Worm (Caenorhabditis elegans) whole organism, late embryonic: ENCODE data around the gene Y69A2AR.16.

Experiments used
- C38D4.7 ChIP-seq: fragments of 200-800 bp; sonication (Bioruptor generic); optimal IDR thresholded peaks from 2 replicates; lab custom pipeline; 2018; ENCODE audit warnings: mild to moderate bottlenecking, missing genetic modification characterization, moderate library complexity, missing compliant biosample characterization
- T23F11.4 ChIP-seq: fragments of 200-800 bp; sonication (Bioruptor generic); optimal IDR thresholded peaks from 2 replicates; lab custom pipeline; 2018; ENCODE audit warnings: mild to moderate bottlenecking, missing genetic modification characterization, missing compliant biosample characterization
- ama-1 ChIP-seq: fragments of 150-350 bp; optimal IDR thresholded peaks from 2 replicates; lab custom pipeline; 2014
- ceh-14 ChIP-seq: sonication (generic microtip); optimal IDR thresholded peaks from 2 replicates; lab custom pipeline; 2016; ENCODE audit warnings: missing genotype, missing genetic modification characterization, missing compliant biosample characterization
- ceh-2 ChIP-seq: sonication (generic microtip); optimal IDR thresholded peaks from 2 replicates; lab custom pipeline; 2016; ENCODE audit warnings: missing genotype, missing genetic modification characterization, missing compliant biosample characterization
- ceh-22 ChIP-seq: sonication (generic microtip); optimal IDR thresholded peaks from 2 replicates; lab custom pipeline; 2017; ENCODE audit warnings: missing biosample characterization, missing genetic modification characterization
- ceh-24 ChIP-seq: sonication (generic microtip); optimal IDR thresholded peaks from 2 replicates; lab custom pipeline; 2016; ENCODE audit warnings: mild to moderate bottlenecking, missing genetic modification characterization, missing compliant biosample characterization
- ceh-30 ChIP-seq: fragments of 150-350 bp; optimal IDR thresholded peaks from 2 replicates; lab custom pipeline; 2014; ENCODE audit warnings: missing biosample characterization, missing genetic modification characterization
- ceh-34 ChIP-seq: sonication (generic microtip); optimal IDR thresholded peaks from 2 replicates; lab custom pipeline; 2016; ENCODE audit warnings: mild to moderate bottlenecking, missing genetic modification characterization, missing compliant biosample characterization
- ceh-48 ChIP-seq: sonication (generic microtip); optimal IDR thresholded peaks from 2 replicates; lab custom pipeline; 2016; ENCODE audit warnings: missing genetic modification characterization, inconsistent platforms, missing compliant biosample characterization
- che-1 ChIP-seq: sonication (generic microtip); optimal IDR thresholded peaks from 2 replicates; lab custom pipeline; 2016; ENCODE audit warnings: mild to moderate bottlenecking, missing genetic modification characterization, missing compliant biosample characterization
- dmd-4 ChIP-seq: sonication (generic microtip); optimal IDR thresholded peaks from 2 replicates; lab custom pipeline; 2016; ENCODE audit warnings: borderline replicate concordance, missing genetic modification characterization, missing compliant biosample characterization
- eyg-1 ChIP-seq: sonication (generic microtip); optimal IDR thresholded peaks from 2 replicates; lab custom pipeline; 2016; ENCODE audit warnings: missing genotype, missing genetic modification characterization, missing compliant biosample characterization
- fax-1 ChIP-seq: sonication (generic microtip); optimal IDR thresholded peaks from 2 replicates; lab custom pipeline; 2016; ENCODE audit warnings: missing genotype, missing genetic modification characterization, missing compliant biosample characterization
- fkh-10 ChIP-seq: fragments of 150-350 bp; optimal IDR thresholded peaks from 2 replicates; lab custom pipeline; 2014; ENCODE audit warnings: missing biosample characterization, missing genetic modification reagents, missing genetic modification characterization
- fkh-6 ChIP-seq: sonication (generic microtip); optimal IDR thresholded peaks from 2 replicates; lab custom pipeline; 2016; ENCODE audit warnings: missing genetic modification characterization, missing compliant biosample characterization
- gmeb-2 ChIP-seq: sonication (generic microtip); optimal IDR thresholded peaks from 2 replicates; lab custom pipeline; 2016; ENCODE audit warnings: missing genetic modification characterization, inconsistent platforms, missing compliant biosample characterization
- hlh-13 ChIP-seq: fragments of 200-800 bp; sonication (Bioruptor generic); optimal IDR thresholded peaks from 2 replicates; lab custom pipeline; 2018; ENCODE audit warnings: mild to moderate bottlenecking, missing genetic modification characterization, missing compliant biosample characterization
- hlh-30 ChIP-seq: sonication (generic microtip); optimal IDR thresholded peaks from 2 replicates; lab custom pipeline; 2017; ENCODE audit warnings: antibody characterized with exemption, missing genetic modification characterization, missing compliant biosample characterization; ENCODE audit not compliant: insufficient read depth
- hlh-6 ChIP-seq: sonication (generic microtip); optimal IDR thresholded peaks from 2 replicates; lab custom pipeline; 2016; ENCODE audit warnings: missing genotype, missing genetic modification characterization, missing compliant biosample characterization
- madf-2 ChIP-seq: sonication (generic microtip); optimal IDR thresholded peaks from 2 replicates; lab custom pipeline; 2017; ENCODE audit warnings: missing genetic modification characterization, missing compliant biosample characterization
- mec-3 ChIP-seq: sonication (generic microtip); optimal IDR thresholded peaks from 2 replicates; lab custom pipeline; 2016; ENCODE audit warnings: borderline replicate concordance, missing genetic modification characterization, missing compliant biosample characterization
- nfya-1 ChIP-seq: sonication (generic microtip); optimal IDR thresholded peaks from 2 replicates; lab custom pipeline; 2017; ENCODE audit warnings: missing genetic modification characterization, mild to moderate bottlenecking, missing compliant biosample characterization, antibody characterized with exemption, moderate library complexity
- nhr-232 ChIP-seq: sonication (generic microtip); optimal IDR thresholded peaks from 2 replicates; lab custom pipeline; 2016; ENCODE audit warnings: missing genetic modification characterization, missing compliant biosample characterization
- odd-2 ChIP-seq: sonication (generic microtip); optimal IDR thresholded peaks from 2 replicates; lab custom pipeline; 2017; ENCODE audit warnings: antibody characterized with exemption, mild to moderate bottlenecking, missing genetic modification characterization, missing compliant biosample characterization
- pat-9 ChIP-seq: fragments of 200-800 bp; sonication (Bioruptor generic); optimal IDR thresholded peaks from 2 replicates; lab custom pipeline; 2018; ENCODE audit warnings: mild to moderate bottlenecking, missing genetic modification characterization, moderate library complexity, missing compliant biosample characterization
- pax-1 ChIP-seq: fragments of 150-350 bp; optimal IDR thresholded peaks from 2 replicates; lab custom pipeline; 2014; ENCODE audit warnings: missing biosample characterization, missing genetic modification characterization
- pha-2 ChIP-seq: sonication (generic microtip); optimal IDR thresholded peaks from 2 replicates; lab custom pipeline; 2017; ENCODE audit warnings: mild to moderate bottlenecking, missing genetic modification characterization, missing compliant biosample characterization
- pqm-1 ChIP-seq: sonication (generic microtip); optimal IDR thresholded peaks from 2 replicates; lab custom pipeline; 2016; ENCODE audit warnings: missing genetic modification characterization, missing compliant biosample characterization
- ref-2 ChIP-seq: sonication (generic microtip); optimal IDR thresholded peaks from 2 replicates; lab custom pipeline; 2016; ENCODE audit warnings: missing genetic modification characterization, missing compliant biosample characterization
- sdc-2 ChIP-seq: sonication (generic microtip); optimal IDR thresholded peaks from 2 replicates; lab custom pipeline; 2016; ENCODE audit warnings: missing genotype, missing genetic modification characterization, missing compliant biosample characterization
- sox-2 ChIP-seq: fragments of 200-800 bp; sonication (Bioruptor generic); IDR thresholded peaks from 2 replicates; pipeline ENCODE4 v1.3.6; 2022; ENCODE audit warnings: missing genetic modification reagents, missing genetic modification characterization, missing compliant biosample characterization
- tbx-2 ChIP-seq: sonication (generic microtip); optimal IDR thresholded peaks from 2 replicates; lab custom pipeline; 2016; ENCODE audit warnings: missing genetic modification characterization, missing compliant biosample characterization
- tbx-7 ChIP-seq: sonication (generic microtip); optimal IDR thresholded peaks from 2 replicates; lab custom pipeline; 2016; ENCODE audit warnings: missing genotype, missing genetic modification characterization, missing compliant biosample characterization
- ttx-3 ChIP-seq: sonication (generic microtip); optimal IDR thresholded peaks from 2 replicates; lab custom pipeline; 2016; ENCODE audit warnings: missing genetic modification reagents, missing genetic modification characterization, missing compliant biosample characterization
- unc-42 ChIP-seq: sonication (generic microtip); optimal IDR thresholded peaks from 2 replicates; lab custom pipeline; 2016; ENCODE audit warnings: missing genotype, missing genetic modification characterization, missing compliant biosample characterization
- unc-86 ChIP-seq: sonication (generic microtip); optimal IDR thresholded peaks from 2 replicates; lab custom pipeline; 2016; ENCODE audit warnings: missing genetic modification characterization, missing compliant biosample characterization
- ztf-16 ChIP-seq: sonication (generic microtip); optimal IDR thresholded peaks from 2 replicates; lab custom pipeline; 2017; ENCODE audit warnings: missing genetic modification characterization, missing compliant biosample characterization

The Y69A2AR.16 gene

ce11 chrIV:2551838-2552237 lies 54.2 kb downstream of the Y69A2AR.16 start:
- TF ChIP-seq ttx-3 (no peak), mec-3 (no peak), eyg-1 (tag; lab: Kevin White, UChicago) (no peak), pax-1 (tag; lab: Kevin White, UChicago) (no peak)

DNA sequence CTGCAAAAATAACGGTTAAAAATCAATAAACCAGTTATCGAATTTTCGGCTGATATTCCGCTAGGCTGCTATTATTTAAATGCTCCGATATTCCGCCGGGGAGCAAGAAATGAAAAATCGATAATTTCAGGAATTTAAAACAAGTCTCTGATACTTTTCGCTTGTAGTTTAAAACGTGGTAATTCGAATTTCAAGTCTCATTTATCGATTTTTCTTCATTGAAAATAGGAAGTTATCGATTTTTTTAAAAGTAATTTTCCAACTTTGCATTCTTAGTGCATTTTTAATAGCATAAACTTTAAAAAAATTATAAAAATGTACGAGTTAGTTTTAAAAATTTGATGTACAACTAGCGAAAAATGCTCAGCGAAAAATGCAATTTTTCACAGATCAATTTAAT lies 54.7 kb downstream of the Y69A2AR.16 start:
- no peak for TF ChIP-seq ceh-14
- TF ChIP-seq ref-2: no peak
- TF ChIP-seq sox-2 (GFP tag; lab: Robert Waterston, UW): no peak
- TF ChIP-seq tbx-7 (tag; lab: Kevin White, UChicago): no peak
- TF ChIP-seq sdc-2: no peak
- no peak for TF ChIP-seq hlh-6 (tag; lab: Kevin White, UChicago)
- no peak for TF ChIP-seq ceh-30
- TF ChIP-seq hlh-30 (tag; lab: Kevin White, UChicago): no peak
- TF ChIP-seq unc-86 (tag; lab: Kevin White, UChicago): no peak
- no peak for TF ChIP-seq fax-1
- TF ChIP-seq ceh-22: no peak
- TF ChIP-seq pax-1 (tag; lab: Kevin White, UChicago): no peak
- TF ChIP-seq T23F11.4 (GFP tag; lab: Kevin White, UChicago): no peak
- TF ChIP-seq ama-1 (lab: Kevin White, UChicago): no peak
- no peak for TF ChIP-seq pqm-1
- no peak for TF ChIP-seq fkh-6
- TF ChIP-seq pha-2 (tag; lab: Kevin White, UChicago): no peak
- no peak for TF ChIP-seq ceh-24 (tag; lab: Kevin White, UChicago)

DNA sequence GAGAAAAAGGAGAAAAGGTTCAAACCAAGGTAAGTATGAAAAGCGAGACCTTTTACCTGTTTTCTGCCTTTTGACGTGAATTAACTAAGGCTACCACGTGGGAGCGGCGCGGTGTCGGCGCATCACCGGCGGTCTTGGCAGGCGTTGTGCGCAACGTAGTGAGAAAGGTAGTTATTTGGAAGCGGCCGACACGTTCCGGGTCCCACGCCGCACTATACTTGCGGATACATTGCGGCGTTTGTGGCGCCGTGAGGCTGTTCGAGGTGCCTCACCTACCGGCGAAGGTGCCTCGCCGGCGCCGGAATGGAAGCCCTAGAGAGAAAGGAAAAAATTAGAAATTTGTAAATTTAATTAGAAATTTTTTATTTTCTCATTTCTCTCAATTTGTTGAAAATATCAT lies 55.3 kb downstream of the Y69A2AR.16 start:
- TF ChIP-seq ztf-16 (tag; lab: Kevin White, UChicago): no peak
- no peak for TF ChIP-seq fax-1
- TF ChIP-seq nhr-232 (tag; lab: Kevin White, UChicago): no peak
- TF ChIP-seq tbx-2 (tag; lab: Kevin White, UChicago): no peak
- TF ChIP-seq C38D4.7 (GFP tag; lab: Kevin White, UChicago): no peak
- no peak for TF ChIP-seq ttx-3
- no peak for TF ChIP-seq hlh-30 (tag; lab: Kevin White, UChicago)
- no peak for TF ChIP-seq ceh-2
- TF ChIP-seq nfya-1 (tag; lab: Kevin White, UChicago): no peak
- TF ChIP-seq pat-9: no peak
- no peak for TF ChIP-seq ceh-34 (tag; lab: Kevin White, UChicago)
- no peak for TF ChIP-seq ceh-48 (tag; lab: Kevin White, UChicago)
- TF ChIP-seq unc-42: no peak
- no peak for TF ChIP-seq fkh-6

- TF ChIP-seq fkh-6 (no peak), che-1 (no peak), pqm-1 (no peak), T23F11.4 (GFP tag; lab: Kevin White, UChicago) (no peak), madf-2 (no peak), odd-2 (tag; lab: Kevin White, UChicago) (no peak)
Measured at ce11 chrIV:2556211-2556610, 58.6 kb downstream of the Y69A2AR.16 start.

DNA sequence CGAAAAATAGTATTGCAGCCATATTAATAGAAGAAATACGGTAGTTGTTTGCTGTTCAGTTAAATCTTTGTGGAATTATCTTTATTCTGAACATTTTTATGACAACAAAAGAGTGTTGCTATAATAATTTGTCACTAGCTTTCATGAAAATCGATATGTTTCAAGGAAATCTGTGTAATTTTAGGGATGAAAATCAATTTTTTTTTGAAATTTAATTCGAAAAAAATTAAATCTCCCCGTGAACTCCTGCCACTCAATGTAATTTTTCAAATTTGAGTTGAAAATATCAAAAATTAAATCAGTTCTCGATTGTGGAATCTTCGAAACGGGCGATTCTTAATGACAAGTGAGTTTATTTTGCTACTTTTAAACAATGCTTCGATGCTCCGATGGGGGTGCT lies 63.8 kb downstream of the Y69A2AR.16 start, which contains the start of gene Y69A2AR.46:
TSS of gene Y69A2AR.46 (plus strand) at position 301 of the 400 bp plus-strand sequence.
- no peak for TF ChIP-seq fkh-10
- no peak for TF ChIP-seq pha-2 (tag; lab: Kevin White, UChicago)
- TF ChIP-seq che-1: no peak
- TF ChIP-seq hlh-13 (GFP tag; lab: Kevin White, UChicago): no peak
- TF ChIP-seq hlh-30 (tag; lab: Kevin White, UChicago): no peak
- no peak for TF ChIP-seq unc-42
- no peak for TF ChIP-seq ceh-22
- TF ChIP-seq ama-1 (lab: Kevin White, UChicago): no peak
- TF ChIP-seq T23F11.4 (GFP tag; lab: Kevin White, UChicago): no peak
- no peak for TF ChIP-seq fax-1
- TF ChIP-seq dmd-4 (tag; lab: Kevin White, UChicago): no peak
- no peak for TF ChIP-seq gmeb-2
